Fruit fly (Drosophila melanogaster) whole organism, larva: ENCODE data around the gene CG9395.

Source experiments
- noc ChIP-seq: fragments of 200-800 bp; sonication (Bioruptor generic); optimal IDR thresholded peaks from 3 replicates; lab custom pipeline; 2019; ENCODE audit warnings: missing biosample characterization, mild to moderate bottlenecking, missing genetic modification characterization, moderate library complexity

Gene CG9395

DNA sequence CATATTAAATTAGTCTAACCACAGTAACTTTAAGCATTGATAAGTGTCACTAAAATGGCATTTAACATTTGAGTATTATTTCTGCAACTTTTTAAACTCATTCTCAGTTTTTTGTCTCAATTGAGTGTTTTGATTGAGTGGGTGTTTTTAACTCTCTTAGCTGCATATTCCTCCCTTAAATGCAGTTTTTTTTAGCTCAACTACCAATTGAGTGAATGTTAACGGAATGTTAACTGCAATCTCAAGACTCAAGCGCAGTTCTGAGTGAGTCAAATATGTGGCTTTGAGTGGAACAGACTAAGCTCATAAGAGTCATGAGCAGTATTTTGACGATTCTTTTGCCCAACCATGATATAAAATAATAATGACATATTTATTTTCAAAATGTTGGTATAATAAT, 8.1 kb upstream of the CG9395 start:
- TF ChIP-seq noc, result no peak

DNA sequence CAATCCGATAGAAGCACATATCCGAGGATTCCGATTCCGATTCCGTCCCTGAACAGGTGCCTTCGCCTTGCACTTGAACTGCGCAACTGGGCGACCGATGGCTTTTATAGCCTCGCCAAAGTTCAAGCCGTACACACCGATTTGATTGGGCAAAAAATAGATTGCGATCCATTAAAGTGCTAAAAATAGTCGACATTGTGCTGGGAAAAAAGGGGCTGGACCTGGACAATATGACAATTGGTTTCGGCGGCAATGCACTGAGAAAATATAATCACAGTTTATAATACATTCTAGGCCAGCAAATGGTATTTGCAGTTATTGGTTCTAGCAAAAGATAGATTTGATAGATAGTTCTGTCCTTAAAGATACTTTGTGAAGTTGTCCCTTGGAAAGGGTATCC, 6.6 kb upstream of the CG9395 start, which contains the start of gene CG9377:
CG9377 (minus strand) TSS at position 101 of the 400 bp plus-strand sequence.
- no peak for TF ChIP-seq noc

DNA sequence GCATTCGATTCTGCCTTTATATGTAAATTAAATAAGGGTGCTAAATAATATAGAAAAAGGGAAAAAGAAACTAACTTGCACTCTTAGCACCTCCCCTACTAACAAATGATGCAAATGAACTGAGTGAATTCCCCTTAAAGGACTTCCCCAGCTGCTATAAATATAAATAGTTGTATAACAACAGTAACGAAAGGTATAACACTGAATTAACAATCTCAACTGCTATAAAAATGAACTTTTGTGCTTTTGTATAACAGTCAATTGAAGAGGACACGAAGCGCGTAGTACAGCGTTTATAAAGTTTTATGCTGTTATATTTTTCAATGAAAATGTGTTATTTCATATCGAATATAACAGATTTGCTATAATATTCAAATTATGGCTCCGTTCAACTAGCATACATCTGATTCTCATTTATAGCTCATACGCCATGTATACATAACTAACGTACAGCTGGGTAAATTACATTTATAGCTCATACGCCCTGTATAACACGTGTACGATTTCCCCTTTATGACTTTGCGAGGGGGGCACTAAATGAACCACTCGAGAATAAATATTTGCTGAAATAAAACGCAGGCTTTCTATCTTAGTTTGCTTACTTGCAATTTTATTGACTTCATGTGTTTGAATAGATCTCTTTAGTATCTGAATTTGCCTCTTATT, 5.5 kb downstream of the CG9395 start:
- no peak for TF ChIP-seq noc

- TF ChIP-seq noc, result no peak
Measured at dm6 chr2L:13347473-13347872, 7.4 kb downstream of the CG9395 start, which contains the start of gene CG16826. Gene CG16826, plus strand, starts transcription at chr2L:13347773.

DNA sequence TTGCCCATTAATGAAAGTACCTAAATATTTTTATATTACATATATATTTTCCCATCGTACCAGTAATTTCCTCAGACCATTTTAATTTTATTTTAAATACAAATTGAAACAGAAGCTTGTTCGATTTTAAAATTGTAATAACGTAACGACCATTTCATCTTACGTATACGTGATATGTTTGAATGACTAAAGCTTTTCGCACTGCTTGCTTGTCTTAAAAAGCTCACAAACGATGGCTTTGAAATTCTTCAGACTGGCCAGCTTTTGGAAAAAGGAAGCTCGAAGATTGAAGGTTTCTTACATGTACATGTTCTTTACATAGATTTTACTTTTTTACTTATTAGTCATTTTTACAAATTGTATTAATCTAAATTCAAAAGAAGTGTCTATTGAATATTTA, 22.1 kb downstream of the CG9395 start:
- TF ChIP-seq noc, result no peak

DNA sequence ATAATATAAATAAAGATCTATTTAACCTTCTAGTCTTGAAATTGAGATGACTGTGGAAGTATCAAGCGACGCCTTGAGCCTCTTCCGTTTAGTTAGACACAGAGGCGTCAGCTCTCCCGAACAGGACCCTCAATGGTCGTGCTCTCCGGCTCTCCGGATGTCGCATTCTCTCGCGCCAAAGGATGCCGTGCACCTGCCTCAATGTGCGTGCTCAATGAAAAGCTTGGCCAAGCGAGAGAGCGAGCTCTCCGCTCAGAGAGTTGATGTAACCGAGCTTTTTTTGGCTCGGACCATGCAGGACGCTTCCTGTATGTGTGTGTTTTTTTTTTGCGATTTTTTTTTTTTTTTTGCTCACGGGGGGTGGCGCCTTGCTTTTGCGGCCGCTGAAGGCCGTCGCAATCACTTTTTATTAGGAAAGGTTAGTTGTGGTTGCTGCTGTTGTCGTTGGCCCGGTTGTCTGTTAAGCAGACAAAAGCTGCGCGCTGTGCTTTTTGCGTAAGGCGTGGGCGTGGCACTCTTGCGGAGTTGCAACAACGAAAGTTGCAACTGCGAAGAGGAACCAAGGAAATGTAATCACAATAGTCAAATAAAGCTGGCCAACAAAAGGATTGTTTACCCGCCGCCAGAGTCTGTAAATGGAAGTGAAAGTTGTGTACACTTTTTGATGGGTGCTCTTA, 22.9 kb downstream of the CG9395 start:
- TF ChIP-seq noc, result no peak

DNA sequence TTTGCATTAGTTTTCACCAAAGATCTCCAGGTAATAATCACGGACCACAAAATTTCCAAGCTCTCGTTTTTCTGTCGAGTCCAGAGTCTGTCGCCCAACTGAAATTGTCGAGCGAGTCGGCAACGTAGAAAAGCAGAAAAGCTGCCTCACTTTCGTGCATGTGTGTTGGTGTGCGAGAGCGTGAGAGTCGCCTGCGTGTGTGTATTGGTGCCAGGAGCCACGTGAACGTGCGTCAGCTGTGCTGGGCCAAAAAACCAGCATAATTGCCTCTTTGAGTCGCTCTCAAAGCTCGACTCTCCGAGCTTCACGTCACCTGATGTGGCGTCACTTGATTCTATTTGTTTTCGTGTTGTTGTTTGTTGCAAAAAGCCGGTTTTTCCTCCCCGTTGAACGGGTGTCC, 23.9 kb downstream of the CG9395 start, which contains the start of gene hbt:
hbt (minus strand) TSS at position 101 of the 400 bp plus-strand sequence.
- TF ChIP-seq noc, result no peak

dm6 chr2L:13325823-13326222, 29.1 kb downstream of the CG9395 start:
- no peak for TF ChIP-seq noc

- TF ChIP-seq noc, result no peak
Measured at dm6 chr2L:13306655-13307054, 48.2 kb downstream of the CG9395 start, which contains the start of gene CG43779. Gene CG43779, minus strand, starts transcription at chr2L:13306755.

DNA sequence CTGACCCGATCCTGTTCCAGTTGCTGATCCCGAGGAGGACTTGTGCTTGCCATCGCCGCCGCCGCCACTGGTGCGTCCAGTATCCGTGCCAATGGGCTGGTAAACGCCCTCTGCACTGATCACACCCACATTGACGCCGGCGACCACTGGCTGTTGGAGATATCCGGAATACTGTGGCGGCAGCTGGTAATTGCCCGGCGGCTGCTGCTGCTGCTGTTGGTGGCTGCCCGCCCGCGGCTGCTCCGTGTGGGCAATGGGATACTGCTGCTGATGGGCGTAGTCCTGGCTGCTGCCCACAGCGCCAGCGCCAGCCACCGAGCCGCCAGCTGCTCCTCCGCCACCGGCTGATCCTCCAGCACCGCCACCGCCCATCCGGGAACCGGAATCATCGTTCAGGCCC, 49.9 kb downstream of the CG9395 start:
- TF ChIP-seq noc, result no peak

DNA sequence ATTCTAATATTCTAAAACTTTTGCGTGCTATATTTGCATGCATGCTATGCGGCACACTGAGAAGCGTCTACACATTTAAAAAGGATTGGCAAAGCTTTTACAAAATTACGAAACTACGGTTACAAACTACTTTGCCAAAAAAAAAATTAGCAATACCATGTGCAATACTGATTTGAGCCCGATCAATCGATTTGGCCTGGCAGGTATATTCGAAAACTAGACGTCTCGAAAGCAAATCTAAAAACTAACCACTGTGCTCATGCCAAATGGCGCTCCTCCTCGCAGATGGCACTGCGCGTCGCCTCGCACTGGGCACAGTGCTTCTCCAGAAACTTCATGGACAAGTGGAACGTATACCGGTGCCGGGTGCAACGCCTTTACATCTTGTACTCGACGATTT, 50.4 kb downstream of the CG9395 start, which contains the start of gene CG16825:
CG16825 (plus strand) TSS at position 301 of the 400 bp plus-strand sequence.
- TF ChIP-seq noc, result no peak
